Worm (Caenorhabditis elegans) whole organism, L3 larva: ENCODE results near the gene syd-9.

Experiments
- R02D3.7 ChIP-seq: fragments of 150-350 bp; optimal IDR thresholded peaks from 2 replicates; lab custom pipeline; 2014; ENCODE audit warnings: missing biosample characterization, missing genetic modification characterization
- aly-2 ChIP-seq: fragments of 150-350 bp; optimal IDR thresholded peaks from 2 replicates; lab custom pipeline; 2014; ENCODE audit warnings: missing biosample characterization, missing genetic modification characterization
- ama-1 ChIP-seq: fragments of 150-350 bp; optimal IDR thresholded peaks from 2 replicates; lab custom pipeline; 2018
- egl-27 ChIP-seq: sonication (generic microtip); optimal IDR thresholded peaks from 4 replicates; lab custom pipeline; 2017; ENCODE audit warnings: missing biosample characterization, missing genetic modification reagents, missing genetic modification characterization
- hmg-11 ChIP-seq: sonication (generic microtip); optimal IDR thresholded peaks from 2 replicates; lab custom pipeline; 2016; ENCODE audit warnings: missing genetic modification characterization, missing compliant biosample characterization
- jun-1 ChIP-seq: fragments of 150-350 bp; optimal IDR thresholded peaks from 2 replicates; lab custom pipeline; 2014; ENCODE audit warnings: missing biosample characterization, missing genetic modification reagents, missing genetic modification characterization
- lin-15B ChIP-seq: fragments of 150-350 bp; optimal IDR thresholded peaks from 2 replicates; lab custom pipeline; 2014; ENCODE audit warnings: missing biosample characterization, missing genetic modification characterization
- nhr-12 ChIP-seq: fragments of 150-350 bp; optimal IDR thresholded peaks from 2 replicates; lab custom pipeline; 2014; ENCODE audit warnings: missing biosample characterization, missing genetic modification characterization
- pha-4 ChIP-seq: fragments of 150-350 bp; optimal IDR thresholded peaks from 2 replicates; lab custom pipeline; 2014; ENCODE audit warnings: missing biosample characterization, missing genetic modification reagents, missing genetic modification characterization
- sea-2 ChIP-seq: fragments of 150-350 bp; sonication (generic microtip); optimal IDR thresholded peaks from 4 replicates; lab custom pipeline; 2014; ENCODE audit warnings: missing biosample characterization, missing genetic modification reagents, missing genetic modification characterization
- unc-62 ChIP-seq: fragments of 150-350 bp; sonication (generic microtip); optimal IDR thresholded peaks from 4 replicates; lab custom pipeline; 2014; ENCODE audit warnings: missing biosample characterization, missing genetic modification reagents, missing genetic modification characterization
- zag-1 ChIP-seq: fragments of 150-350 bp; optimal IDR thresholded peaks from 2 replicates; lab custom pipeline; 2014; ENCODE audit warnings: missing biosample characterization, missing genetic modification characterization
- ztf-11 ChIP-seq: fragments of 150-350 bp; optimal IDR thresholded peaks from 2 replicates; lab custom pipeline; 2014; ENCODE audit warnings: missing biosample characterization, missing genetic modification characterization

DNA sequence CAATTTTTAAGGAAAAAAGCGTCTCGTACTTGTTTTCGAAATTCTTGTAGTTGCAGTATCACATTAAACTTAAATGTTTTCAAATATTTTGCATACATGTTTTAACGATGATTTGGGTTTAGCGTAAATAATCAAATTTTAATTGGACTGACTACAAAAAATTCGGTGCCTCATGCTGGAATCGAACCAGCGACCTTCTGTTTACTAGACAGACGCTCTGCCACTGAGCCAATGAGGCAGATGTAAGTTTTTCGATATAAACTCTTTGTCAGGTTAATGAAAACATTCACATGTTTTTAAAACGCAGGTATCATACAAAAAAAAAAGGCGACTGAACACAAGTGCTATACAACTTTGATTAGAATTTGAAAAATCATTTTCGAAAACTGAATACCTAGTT, 41.1 kb upstream of the syd-9 start:
- TF ChIP-seq unc-62 (GFP tag; lab: Kevin White, UChicago) (no peak), zag-1 (tag; lab: Kevin White, UChicago) (no peak), pha-4 (no peak), ama-1 (lab: Kevin White, UChicago) (no peak), nhr-12 (no peak), R02D3.7 (tag; lab: Kevin White, UChicago) (no peak), aly-2 (tag; lab: Kevin White, UChicago) (no peak), jun-1 (no peak), lin-15B (tag; lab: Kevin White, UChicago) (no peak), ztf-11 (no peak), sea-2 (GFP tag; lab: Kevin White, UChicago) (no peak), hmg-11 (tag; lab: Kevin White, UChicago) (no peak), egl-27 (tag; lab: Kevin White, UChicago) (no peak)
